Worm (Caenorhabditis elegans) whole organism, L1 larva: ENCODE results near the gene oac-6.

Experiments
- lin-13 ChIP-seq: fragments of 150-350 bp; optimal IDR thresholded peaks from 2 replicates; lab custom pipeline; 2014; ENCODE audit warnings: missing biosample characterization, missing genetic modification reagents, missing genetic modification characterization
- nhr-12 ChIP-seq: sonication (generic microtip); optimal IDR thresholded peaks from 2 replicates; lab custom pipeline; 2017; ENCODE audit warnings: missing biosample characterization, missing genetic modification characterization
- nhr-77 ChIP-seq: fragments of 150-350 bp; optimal IDR thresholded peaks from 2 replicates; lab custom pipeline; 2014; ENCODE audit warnings: missing biosample characterization, missing genetic modification characterization
- pag-3 ChIP-seq: sonication (generic microtip); optimal IDR thresholded peaks from 2 replicates; lab custom pipeline; 2017; ENCODE audit warnings: missing genetic modification characterization, mild to moderate bottlenecking, missing compliant biosample characterization, antibody characterized with exemption, borderline replicate concordance; ENCODE audit not compliant: insufficient read depth
- tbx-2 ChIP-seq: sonication (generic microtip); optimal IDR thresholded peaks from 2 replicates; lab custom pipeline; 2016; ENCODE audit warnings: missing genetic modification characterization, missing compliant biosample characterization
- unc-98 ChIP-seq: fragments of 200-800 bp; sonication (Bioruptor generic); IDR thresholded peaks from 2 replicates; pipeline ENCODE4 v1.3.6; 2022; ENCODE audit warnings: missing genetic modification characterization, missing compliant biosample characterization

DNA sequence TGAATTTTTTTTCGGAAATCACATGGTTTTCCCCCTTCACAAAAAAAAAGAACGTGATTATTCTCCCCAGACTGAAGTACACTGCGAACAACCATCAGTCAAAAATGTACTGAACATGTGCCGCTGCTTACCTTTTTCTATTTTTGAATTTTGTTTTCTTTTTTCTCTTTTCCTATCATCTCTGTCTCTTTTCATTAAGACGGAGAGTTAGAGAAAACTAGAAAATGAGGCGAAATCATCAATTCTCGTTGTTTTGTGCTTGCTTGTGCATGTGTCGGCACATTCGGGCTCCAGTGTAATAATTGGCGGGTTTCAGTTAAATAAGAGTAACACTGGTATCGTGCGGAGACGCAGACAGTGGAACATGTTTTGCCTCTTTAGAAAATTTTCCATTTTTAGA is 49.8 kb downstream of the oac-6 start:
- TF ChIP-seq nhr-12 (tag; lab: Kevin White, UChicago) (no peak), tbx-2 (tag; lab: Kevin White, UChicago) (no peak), pag-3 (no peak), unc-98 (GFP tag; lab: Robert Waterston, UW) (no peak), lin-13 (no peak), nhr-77 (tag; lab: Kevin White, UChicago) (no peak)
